Fruit fly (Drosophila melanogaster) whole organism, embryonic: ENCODE data around the gene ebd1.

Experiments used
- Awh ChIP-seq: fragments of 200-800 bp; sonication (Bioruptor generic); IDR thresholded peaks from 2 replicates; pipeline ENCODE4, ENCODE4 v1.3.6; 2022; ENCODE audit warnings: missing biosample characterization, missing genetic modification characterization
- Bdp1 ChIP-seq: fragments of 200-800 bp; sonication (Bioruptor generic); optimal IDR thresholded peaks from 3 replicates; lab custom pipeline; 2016; ENCODE audit warnings: missing biosample characterization, missing genetic modification characterization
- BtbVII ChIP-seq: fragments of 200-800 bp; sonication (Bioruptor generic); optimal IDR thresholded peaks from 3 replicates; lab custom pipeline; 2017; ENCODE audit warnings: missing biosample characterization, mild to moderate bottlenecking, missing genetic modification characterization
- CG10979 ChIP-seq: fragments of 200-800 bp; sonication (Bioruptor generic); optimal IDR thresholded peaks from 2 replicates; lab custom pipeline; 2018; ENCODE audit warnings: missing biosample characterization, mild to moderate bottlenecking, missing genetic modification characterization, moderate library complexity
- CG11398 ChIP-seq: fragments of 200-800 bp; sonication (Bioruptor generic); optimal IDR thresholded peaks from 2 replicates; lab custom pipeline; 2016; ENCODE audit warnings: missing biosample characterization, missing genetic modification characterization
- CG12769 ChIP-seq: fragments of 200-800 bp; sonication (Bioruptor generic); optimal IDR thresholded peaks from 2 replicates; lab custom pipeline; 2019; ENCODE audit warnings: missing biosample characterization, mild to moderate bottlenecking, missing genetic modification characterization, moderate library complexity
- CG13123 ChIP-seq: fragments of 200-800 bp; sonication (Bioruptor generic); optimal IDR thresholded peaks from 2 replicates; lab custom pipeline; 2016; ENCODE audit warnings: missing biosample characterization, missing genetic modification characterization
- CG15479 ChIP-seq: fragments of 200-800 bp; sonication (Bioruptor generic); optimal IDR thresholded peaks from 3 replicates; lab custom pipeline; 2019; ENCODE audit warnings: missing biosample characterization, mild to moderate bottlenecking, missing genetic modification characterization, moderate library complexity
- CG16815 ChIP-seq: fragments of 200-800 bp; sonication (Bioruptor generic); optimal IDR thresholded peaks from 3 replicates; lab custom pipeline; 2017; ENCODE audit warnings: missing biosample characterization, mild to moderate bottlenecking, missing genetic modification characterization
- CG17328 ChIP-seq: fragments of 200-800 bp; sonication (Bioruptor generic); IDR thresholded peaks from 2 replicates; pipeline ENCODE4 v1.3.6; 2022; ENCODE audit warnings: missing biosample characterization, missing genetic modification characterization
- CG17612 ChIP-seq: fragments of 200-800 bp; sonication (Bioruptor generic); IDR thresholded peaks from 2 replicates; pipeline ENCODE4 v1.3.6; 2022; ENCODE audit warnings: missing biosample characterization, missing genetic modification characterization
- CG18011 ChIP-seq: fragments of 200-800 bp; sonication (Bioruptor generic); optimal IDR thresholded peaks from 2 replicates; lab custom pipeline; 2017; ENCODE audit warnings: missing biosample characterization, missing genetic modification characterization, mild to moderate bottlenecking, moderate library complexity, missing genotype
- CG2202 ChIP-seq: fragments of 200-800 bp; sonication (Bioruptor generic); optimal IDR thresholded peaks from 2 replicates; lab custom pipeline; 2018; ENCODE audit warnings: missing biosample characterization, mild to moderate bottlenecking, missing genetic modification characterization
- CG32767 ChIP-seq: fragments of 200-800 bp; sonication (Bioruptor generic); IDR thresholded peaks from 2 replicates; pipeline ENCODE4 v1.3.6; 2022; ENCODE audit warnings: missing biosample characterization, missing genetic modification characterization
- CG3726 ChIP-seq: fragments of 200-800 bp; sonication (Bioruptor generic); IDR thresholded peaks from 3 replicates; pipeline ENCODE4, ENCODE4 v1.3.6; 2022; ENCODE audit warnings: missing biosample characterization, missing genetic modification characterization
- CG3847 ChIP-seq: fragments of 200-800 bp; sonication (Bioruptor generic); IDR thresholded peaks from 2 replicates; pipeline ENCODE4 v1.3.6; 2022; ENCODE audit warnings: missing biosample characterization, missing genetic modification characterization
- CG4282 ChIP-seq: fragments of 200-800 bp; sonication (Bioruptor generic); optimal IDR thresholded peaks from 2 replicates; lab custom pipeline; 2016; ENCODE audit warnings: missing biosample characterization, missing genetic modification characterization
- CG5245 ChIP-seq: fragments of 200-800 bp; sonication (Bioruptor generic); optimal IDR thresholded peaks from 3 replicates; lab custom pipeline; 2016; ENCODE audit warnings: missing biosample characterization, missing genetic modification characterization
- CG5953 ChIP-seq: fragments of 200-800 bp; sonication (Bioruptor generic); IDR thresholded peaks from 2 replicates; pipeline ENCODE4 v1.3.6; 2022; ENCODE audit warnings: missing biosample characterization, missing genetic modification characterization
- CG6272 ChIP-seq: fragments of 200-800 bp; sonication (Bioruptor generic); IDR thresholded peaks from 2 replicates; pipeline ENCODE4 v1.3.6; 2022; ENCODE audit warnings: missing biosample characterization, missing genetic modification characterization
- CG7357 ChIP-seq: fragments of 200-800 bp; sonication (Bioruptor generic); IDR thresholded peaks from 3 replicates; pipeline ENCODE4 v1.3.6; 2022; ENCODE audit warnings: missing biosample characterization, missing genetic modification characterization
- CG8290 ChIP-seq, 3 experiments: fragments of 200-800 bp; sonication (Bioruptor generic); optimal IDR thresholded peaks; 2 replicates each; lab custom pipeline; 2016 to 2019; ENCODE audit warnings: missing biosample characterization in 3 of 3, missing genetic modification characterization in 3 of 3, mild to moderate bottlenecking in 2 of 3, moderate library complexity in 1 of 3
- Dbx ChIP-seq: fragments of 200-800 bp; sonication (Bioruptor generic); IDR thresholded peaks from 3 replicates; pipeline ENCODE4 v1.3.6; 2022; ENCODE audit warnings: missing biosample characterization, missing genetic modification characterization
- Fer1 ChIP-seq: fragments of 200-800 bp; sonication (Bioruptor generic); optimal IDR thresholded peaks from 2 replicates; lab custom pipeline; 2017; ENCODE audit warnings: missing biosample characterization, mild to moderate bottlenecking, missing genetic modification characterization
- MTF-1 ChIP-seq: fragments of 200-800 bp; sonication (Bioruptor generic); optimal IDR thresholded peaks from 2 replicates; lab custom pipeline; 2018; ENCODE audit warnings: missing biosample characterization, mild to moderate bottlenecking, missing genetic modification characterization, borderline replicate concordance
- Mad ChIP-seq: fragments of 200-800 bp; sonication (Bioruptor generic); optimal IDR thresholded peaks from 2 replicates; lab custom pipeline; 2016; ENCODE audit warnings: missing biosample characterization, missing genetic modification characterization
- Med ChIP-seq: fragments of 200-800 bp; sonication (Bioruptor generic); peaks from one replicate; lab custom pipeline; 2016; ENCODE audit warnings: missing biosample characterization, missing genetic modification characterization, mild to moderate bottlenecking, inconsistent platforms, moderate library complexity
- Six4 ChIP-seq: fragments of 200-800 bp; sonication (Bioruptor generic); optimal IDR thresholded peaks from 2 replicates; lab custom pipeline; 2016; ENCODE audit warnings: missing biosample characterization, missing genetic modification characterization
- Trl ChIP-seq, 3 experiments: fragments of >200 bp in 2 of 3; fragments of 200-800 bp in 1 of 3; sonication (Bioruptor generic) in 1 of 3; optimal IDR thresholded peaks; 2 replicates in 1 of 3; 3 replicates in 2 of 3; lab custom pipeline; 2016 to 2017; ENCODE audit warnings: missing biosample characterization in 1 of 3, missing genetic modification characterization in 1 of 3
- Xbp1 ChIP-seq: fragments of 200-800 bp; sonication (Bioruptor generic); optimal IDR thresholded peaks from 3 replicates; lab custom pipeline; 2016; ENCODE audit warnings: missing biosample characterization, mild to moderate bottlenecking, missing genetic modification characterization
- ato ChIP-seq: fragments of 200-800 bp; sonication (Bioruptor generic); IDR thresholded peaks from 2 replicates; pipeline ENCODE4 v1.3.6; 2022; ENCODE audit warnings: missing biosample characterization, missing genetic modification characterization; ENCODE audit not compliant: partially characterized antibody
- az2 ChIP-seq: fragments of 200-800 bp; sonication (Bioruptor generic); optimal IDR thresholded peaks from 3 replicates; lab custom pipeline; 2016; ENCODE audit warnings: missing biosample characterization, missing genetic modification characterization
- cg ChIP-seq: fragments of 200-800 bp; sonication (Bioruptor generic); optimal IDR thresholded peaks from 3 replicates; lab custom pipeline; 2019; ENCODE audit warnings: missing biosample characterization, mild to moderate bottlenecking, missing genetic modification characterization, moderate library complexity
- chm ChIP-seq: fragments of 200-800 bp; sonication (Bioruptor generic); IDR thresholded peaks from 2 replicates; pipeline ENCODE4 v1.3.6; 2022; ENCODE audit warnings: missing biosample characterization, missing genetic modification characterization
- corto ChIP-seq: fragments of 200-800 bp; sonication (Bioruptor generic); optimal IDR thresholded peaks from 2 replicates; lab custom pipeline; 2016; ENCODE audit warnings: missing biosample characterization, mild to moderate bottlenecking, missing genetic modification characterization, moderate library complexity
- crol ChIP-seq: fragments of 200-800 bp; sonication (Bioruptor generic); IDR thresholded peaks from 2 replicates; pipeline ENCODE4 v1.3.6; 2022; ENCODE audit warnings: missing biosample characterization, missing genetic modification characterization
- gcm ChIP-seq: fragments of 200-800 bp; sonication (Bioruptor generic); optimal IDR thresholded peaks from 2 replicates; lab custom pipeline; 2019; ENCODE audit warnings: missing biosample characterization, mild to moderate bottlenecking, missing genetic modification characterization, moderate library complexity
- ham ChIP-seq: fragments of 200-800 bp; sonication (Bioruptor generic); IDR thresholded peaks from 2 replicates; pipeline ENCODE4 v1.3.6; 2022; ENCODE audit warnings: missing biosample characterization, missing genetic modification characterization
- hb ChIP-seq: fragments of 200-800 bp; sonication (Bioruptor generic); IDR thresholded peaks from 3 replicates; pipeline ENCODE4 v1.3.6; 2022; ENCODE audit warnings: missing biosample characterization, missing genetic modification characterization; ENCODE audit not compliant: partially characterized antibody
- her ChIP-seq: fragments of 200-800 bp; sonication (Bioruptor generic); optimal IDR thresholded peaks from 2 replicates; lab custom pipeline; 2016; ENCODE audit warnings: missing biosample characterization, missing genetic modification characterization
- knrl ChIP-seq: fragments of 200-800 bp; sonication (Bioruptor generic); IDR thresholded peaks from 3 replicates; pipeline ENCODE4 v1.3.6; 2022; ENCODE audit warnings: missing biosample characterization, missing genetic modification characterization; ENCODE audit not compliant: partially characterized antibody
- luna ChIP-seq: fragments of 200-800 bp; sonication (Bioruptor generic); optimal IDR thresholded peaks from 2 replicates; lab custom pipeline; 2016; ENCODE audit warnings: missing biosample characterization, missing genetic modification characterization
- otp ChIP-seq: fragments of 200-800 bp; sonication (Bioruptor generic); IDR thresholded peaks from 3 replicates; pipeline ENCODE4, ENCODE4 v1.3.6; 2022; ENCODE audit warnings: missing biosample characterization, missing genetic modification characterization
- p53 ChIP-seq: fragments of 200-800 bp; sonication (Bioruptor generic); optimal IDR thresholded peaks from 2 replicates; lab custom pipeline; 2016; ENCODE audit warnings: missing biosample characterization, missing genetic modification characterization
- prd ChIP-seq, 3 experiments: fragments of >200 bp in 2 of 3; fragments of 200-800 bp in 1 of 3; sonication (Bioruptor generic) in 1 of 3; optimal IDR thresholded peaks in 2 of 3; IDR thresholded peaks in 1 of 3; 2 replicates in 2 of 3; 3 replicates in 1 of 3; pipeline versions ENCODE4 v1.3.6 to Lab custom; 2017 to 2022; ENCODE audit warnings: missing biosample characterization in 1 of 3, missing genetic modification characterization in 1 of 3
- salm ChIP-seq: fragments of 200-800 bp; sonication (Bioruptor generic); optimal IDR thresholded peaks from 2 replicates; lab custom pipeline; 2018; ENCODE audit warnings: missing biosample characterization, mild to moderate bottlenecking, missing genetic modification characterization
- sd ChIP-seq: fragments of 200-800 bp; sonication (Bioruptor generic); optimal IDR thresholded peaks from 3 replicates; lab custom pipeline; 2018; ENCODE audit warnings: missing biosample characterization, mild to moderate bottlenecking, missing genetic modification characterization, moderate library complexity
- stc ChIP-seq: fragments of 200-800 bp; sonication (Bioruptor generic); IDR thresholded peaks from 2 replicates; pipeline ENCODE4 v1.3.6; 2022; ENCODE audit warnings: missing biosample characterization, missing genetic modification characterization
- vvl ChIP-seq: fragments of 200-800 bp; sonication (Bioruptor generic); IDR thresholded peaks from 2 replicates; pipeline ENCODE4 v1.3.6; 2022; ENCODE audit warnings: missing biosample characterization, missing genetic modification characterization
- zfh1 ChIP-seq: fragments of 200-800 bp; sonication (Bioruptor generic); IDR thresholded peaks from 3 replicates; pipeline ENCODE4 v1.3.6; 2022; ENCODE audit warnings: missing biosample characterization, missing genetic modification characterization

ebd1 gene

DNA sequence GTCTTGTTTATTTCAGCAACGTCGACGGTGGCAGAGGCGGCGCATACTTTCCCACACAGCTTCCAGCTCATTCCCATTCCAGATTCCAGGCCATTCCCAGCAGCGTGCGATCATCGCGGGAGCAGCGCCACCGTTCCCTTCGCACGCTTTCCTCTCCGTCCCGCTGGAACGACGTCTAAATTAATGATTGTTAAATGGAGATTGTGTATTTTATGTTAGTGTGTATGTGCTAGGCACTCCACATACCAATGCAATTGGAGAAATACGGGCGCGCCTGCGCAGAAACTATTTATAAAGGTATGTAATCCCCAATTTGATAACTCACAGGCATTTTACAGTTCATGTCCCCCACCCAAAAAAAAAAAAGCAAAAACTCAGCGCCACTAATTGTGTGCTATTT is 43.9 kb downstream of the ebd1 start (continued):
- TF ChIP-seq zfh1 (0 out of 3 replicates have a peak, but pooled peaks have one; percentile 10), Fer1 (GFP tag; lab: Kevin White, UChicago) (no peak), CG3847 (GFP tag; lab: Robert Waterston, UW) (no peak), CG12769 (tag; lab: Kevin White, UChicago) (peak; percentile 98), CG13123 (no peak), hb (GFP tag; lab: Robert Waterston, UW) (no peak), Dbx (no peak), CG8290 (GFP tag; optimal IDR thresholded peaks at IDR 0.05; lab: Kevin White, UChicago) (no peak), CG8290 (tag; optimal IDR thresholded peaks at IDR 0.05; lab: Kevin White, UChicago) (peak in 1 of 2 experiments; percentile 13), CG18011 (GFP tag; lab: Kevin White, UChicago) (no peak), otp (peak; percentile 34; the same call in 1 of the 3 replicates), salm (tag; lab: Kevin White, UChicago) (no peak), Med (GFP tag; lab: Kevin White, UChicago) (peak; percentile 81), prd (optimal IDR thresholded peaks at IDR 0.05; lab: Kevin White, UChicago) (no peak), prd (GFP tag; IDR thresholded peaks at IDR 0.05; lab: Robert Waterston, UW) (no peak), Trl (optimal IDR thresholded peaks at IDR 0.05; lab: Kevin White, UChicago) (no peak), Trl (GFP tag; optimal IDR thresholded peaks at IDR 0.05; lab: Kevin White, UChicago) (no peak), stc (0 out of 2 replicates have a peak, but pooled peaks have one; percentile 27), ham (GFP tag; lab: Robert Waterston, UW) (no peak), CG11398 (no peak), CG5953 (GFP tag; lab: Robert Waterston, UW) (0 out of 2 replicates have a peak, but pooled peaks have one; percentile 10), CG15479 (GFP tag; lab: Kevin White, UChicago) (no peak), CG4282 (no peak), luna (no peak), ato (GFP tag; lab: Robert Waterston, UW) (no peak), Bdp1 (no peak), CG3726 (GFP tag; lab: Robert Waterston, UW) (no peak), CG16815 (GFP tag; lab: Kevin White, UChicago) (no peak), Six4 (GFP tag; lab: Kevin White, UChicago) (no peak), crol (GFP tag; lab: Robert Waterston, UW) (peak; percentile 76; the same call in 1 of the 2 replicates), sd (tag; lab: Kevin White, UChicago) (peak; percentile 84), Awh (GFP tag; lab: Robert Waterston, UW) (peak; percentile 61; the same call in 1 of the 2 replicates), CG6272 (GFP tag; lab: Robert Waterston, UW) (no peak), CG2202 (no peak), p53 (GFP tag; lab: Kevin White, UChicago) (no peak), Mad (GFP tag; lab: Kevin White, UChicago) (no peak), cg (GFP tag; lab: Kevin White, UChicago) (peak; percentile 58), CG17612 (GFP tag; lab: Robert Waterston, UW) (no peak), CG17328 (GFP tag; lab: Robert Waterston, UW) (no peak), Xbp1 (no peak), BtbVII (GFP tag; lab: Kevin White, UChicago) (no peak), MTF-1 (GFP tag; lab: Kevin White, UChicago) (no peak), gcm (GFP tag; lab: Kevin White, UChicago) (peak; percentile 30), knrl (GFP tag; lab: Robert Waterston, UW) (0 out of 3 replicates have a peak, but pooled peaks have one; percentile 17), CG7357 (GFP tag; lab: Robert Waterston, UW) (no peak), az2 (GFP tag; lab: Kevin White, UChicago) (no peak), corto (GFP tag; lab: Kevin White, UChicago) (no peak), vvl (GFP tag; lab: Robert Waterston, UW) (0 out of 2 replicates have a peak, but pooled peaks have one; percentile 33), CG10979 (tag; lab: Kevin White, UChicago) (no peak), her (no peak), CG32767 (GFP tag; lab: Robert Waterston, UW) (no peak), CG5245 (peak; percentile 20), chm (GFP tag; lab: Robert Waterston, UW) (no peak)
